Fruit fly (Drosophila melanogaster) whole organism, embryonic: ENCODE data around the gene obst-B.
A peak's percentile ranks its signal among the peaks of the same experiment; 100 is the strongest.

ENCODE experiments used
- B-H1 ChIP-seq: fragments of 200-800 bp; sonication (Bioruptor generic); IDR thresholded peaks from 3 replicates; pipeline ENCODE4 v1.3.6; 2022; ENCODE audit warnings: missing biosample characterization, missing genetic modification characterization
- CG12299 ChIP-seq: fragments of 200-800 bp; sonication (Bioruptor generic); optimal IDR thresholded peaks from 2 replicates; lab custom pipeline; 2018; ENCODE audit warnings: missing biosample characterization, mild to moderate bottlenecking, missing genetic modification characterization
- CG13624 ChIP-seq: fragments of 200-800 bp; sonication (Bioruptor generic); optimal IDR thresholded peaks from 2 replicates; lab custom pipeline; 2016; ENCODE audit warnings: missing biosample characterization, missing genetic modification characterization
- CG13894 ChIP-seq: fragments of 200-800 bp; sonication (Bioruptor generic); optimal IDR thresholded peaks from 3 replicates; lab custom pipeline; 2018; ENCODE audit warnings: missing biosample characterization, mild to moderate bottlenecking, missing genetic modification characterization, moderate library complexity
- CG14965 ChIP-seq: fragments of 200-800 bp; sonication (Bioruptor generic); optimal IDR thresholded peaks from 2 replicates; lab custom pipeline; 2016; ENCODE audit warnings: missing biosample characterization, missing genetic modification characterization, borderline replicate concordance
- CG16863 ChIP-seq: fragments of 200-800 bp; sonication (Bioruptor generic); optimal IDR thresholded peaks from 3 replicates; lab custom pipeline; 2016; ENCODE audit warnings: missing biosample characterization, missing genetic modification characterization
- CG18262 ChIP-seq: fragments of 200-800 bp; optimal IDR thresholded peaks from 3 replicates; lab custom pipeline; 2019; ENCODE audit warnings: missing biosample characterization, mild to moderate bottlenecking, missing genetic modification characterization, moderate library complexity
- CG2712 ChIP-seq: fragments of 200-800 bp; optimal IDR thresholded peaks from 3 replicates; lab custom pipeline; 2019; ENCODE audit warnings: missing biosample characterization, mild to moderate bottlenecking, missing genetic modification characterization, moderate library complexity
- CG2889 ChIP-seq: fragments of 200-800 bp; sonication (Bioruptor generic); IDR thresholded peaks from 3 replicates; pipeline ENCODE4 v1.3.6; 2022; ENCODE audit warnings: missing biosample characterization, missing genetic modification characterization
- CG31365 ChIP-seq: fragments of 200-800 bp; sonication (Bioruptor generic); optimal IDR thresholded peaks from 2 replicates; lab custom pipeline; 2018; ENCODE audit warnings: missing biosample characterization, mild to moderate bottlenecking, missing genetic modification characterization
- CG32772 ChIP-seq: fragments of 200-800 bp; sonication (Bioruptor generic); IDR thresholded peaks from 2 replicates; pipeline ENCODE4 v1.3.6; 2022; ENCODE audit warnings: missing biosample characterization, missing genetic modification characterization
- CG3281 ChIP-seq: fragments of 200-800 bp; sonication (Bioruptor generic); optimal IDR thresholded peaks from 3 replicates; lab custom pipeline; 2017; ENCODE audit warnings: missing biosample characterization, mild to moderate bottlenecking, missing genetic modification characterization
- CG42726 ChIP-seq: fragments of 200-800 bp; sonication (Bioruptor generic); IDR thresholded peaks from 2 replicates; pipeline ENCODE4 v1.3.6; 2022; ENCODE audit warnings: missing biosample characterization, missing genetic modification characterization; ENCODE audit not compliant: partially characterized antibody
- CG4424 ChIP-seq: fragments of 200-800 bp; sonication (Bioruptor generic); optimal IDR thresholded peaks from 3 replicates; lab custom pipeline; 2016; ENCODE audit warnings: missing biosample characterization, missing genetic modification characterization
- CG5245 ChIP-seq: fragments of 200-800 bp; sonication (Bioruptor generic); optimal IDR thresholded peaks from 3 replicates; lab custom pipeline; 2016; ENCODE audit warnings: missing biosample characterization, missing genetic modification characterization
- CG7271 ChIP-seq: fragments of 200-800 bp; sonication (Bioruptor generic); optimal IDR thresholded peaks from 2 replicates; lab custom pipeline; 2018; ENCODE audit warnings: missing biosample characterization, mild to moderate bottlenecking, missing genetic modification characterization, moderate library complexity
- CG7786 ChIP-seq: fragments of 200-800 bp; sonication (Bioruptor generic); optimal IDR thresholded peaks from 2 replicates; lab custom pipeline; 2016; ENCODE audit warnings: missing biosample characterization, missing genetic modification characterization
- CG8290 ChIP-seq, 3 experiments: fragments of 200-800 bp; sonication (Bioruptor generic); optimal IDR thresholded peaks; 2 replicates each; lab custom pipeline; 2016 to 2019; ENCODE audit warnings: missing biosample characterization in 3 of 3, missing genetic modification characterization in 3 of 3, mild to moderate bottlenecking in 2 of 3, moderate library complexity in 1 of 3
- CG8388 ChIP-seq: fragments of 200-800 bp; sonication (Bioruptor generic); optimal IDR thresholded peaks from 2 replicates; lab custom pipeline; 2019; ENCODE audit warnings: missing biosample characterization, mild to moderate bottlenecking, missing genetic modification characterization, moderate library complexity
- CG8944 ChIP-seq: fragments of 200-800 bp; sonication (Bioruptor generic); optimal IDR thresholded peaks from 3 replicates; lab custom pipeline; 2016; ENCODE audit warnings: missing biosample characterization, missing genetic modification characterization
- CG9727 ChIP-seq: fragments of 200-800 bp; sonication (Bioruptor generic); optimal IDR thresholded peaks from 3 replicates; lab custom pipeline; 2017; ENCODE audit warnings: missing biosample characterization, mild to moderate bottlenecking, missing genetic modification characterization
- Dad ChIP-seq: fragments of 200-800 bp; sonication (Bioruptor generic); optimal IDR thresholded peaks from 3 replicates; lab custom pipeline; 2016; ENCODE audit warnings: missing biosample characterization, missing genetic modification characterization
- Doc2 ChIP-seq: fragments of 200-800 bp; sonication (Bioruptor generic); IDR thresholded peaks from 2 replicates; pipeline ENCODE4 v1.3.6; 2022; ENCODE audit warnings: missing biosample characterization, missing genetic modification characterization
- Dref ChIP-seq: fragments of 200-800 bp; sonication (Bioruptor generic); IDR thresholded peaks from 2 replicates; pipeline ENCODE4 v1.3.6; 2022; ENCODE audit warnings: missing biosample characterization, missing genetic modification characterization
- Drgx ChIP-seq: fragments of 200-800 bp; sonication (Bioruptor generic); IDR thresholded peaks from 2 replicates; pipeline ENCODE4 v1.3.6; 2022; ENCODE audit warnings: missing biosample characterization, missing genetic modification characterization
- HmgD ChIP-seq: fragments of 200-800 bp; sonication (Bioruptor generic); optimal IDR thresholded peaks from 3 replicates; lab custom pipeline; 2016; ENCODE audit warnings: missing biosample characterization, missing genetic modification characterization
- Lpt ChIP-seq: fragments of >200 bp; optimal IDR thresholded peaks from 2 replicates; lab custom pipeline; 2018; ENCODE audit warnings: missing biosample characterization, missing genetic modification characterization
- MESR4 ChIP-seq: fragments of 200-800 bp; sonication (Bioruptor generic); optimal IDR thresholded peaks from 2 replicates; lab custom pipeline; 2018; ENCODE audit warnings: missing biosample characterization, mild to moderate bottlenecking, missing genetic modification characterization, moderate library complexity
- Mad ChIP-seq: fragments of 200-800 bp; sonication (Bioruptor generic); optimal IDR thresholded peaks from 2 replicates; lab custom pipeline; 2016; ENCODE audit warnings: missing biosample characterization, missing genetic modification characterization
- NC2α ChIP-seq: fragments of 200-800 bp; sonication (Bioruptor generic); optimal IDR thresholded peaks from 2 replicates; lab custom pipeline; 2016; ENCODE audit warnings: missing biosample characterization, missing genetic modification characterization
- Nf-YC ChIP-seq: fragments of 200-800 bp; optimal IDR thresholded peaks from 3 replicates; lab custom pipeline; 2019; ENCODE audit warnings: missing biosample characterization, mild to moderate bottlenecking, missing genetic modification characterization, moderate library complexity
- PHDP ChIP-seq: fragments of 200-800 bp; sonication (Bioruptor generic); optimal IDR thresholded peaks from 3 replicates; lab custom pipeline; 2018; ENCODE audit warnings: missing biosample characterization, mild to moderate bottlenecking, missing genetic modification characterization, moderate library complexity
- Vsx1 ChIP-seq: fragments of 200-800 bp; sonication (Bioruptor generic); optimal IDR thresholded peaks from 2 replicates; lab custom pipeline; 2017; ENCODE audit warnings: missing biosample characterization, mild to moderate bottlenecking, missing genetic modification characterization, missing genetic modification reagents
- bbx ChIP-seq: fragments of 200-800 bp; sonication (Bioruptor generic); IDR thresholded peaks from 2 replicates; pipeline ENCODE4 v1.3.6; 2022; ENCODE audit warnings: missing biosample characterization, missing genetic modification characterization; ENCODE audit not compliant: partially characterized antibody
- bigmax ChIP-seq: fragments of 200-800 bp; sonication (Bioruptor generic); optimal IDR thresholded peaks from 2 replicates; lab custom pipeline; 2018; ENCODE audit warnings: missing biosample characterization, mild to moderate bottlenecking, missing genetic modification characterization
- btn ChIP-seq: fragments of 200-800 bp; sonication (Bioruptor generic); optimal IDR thresholded peaks from 2 replicates; lab custom pipeline; 2016; ENCODE audit warnings: missing biosample characterization, missing genetic modification characterization
- cad ChIP-seq: fragments of >200 bp; optimal IDR thresholded peaks from 2 replicates; lab custom pipeline; 2017; ENCODE audit warnings: missing biosample characterization, missing genetic modification characterization
- dmrt11E ChIP-seq: fragments of 200-800 bp; sonication (Bioruptor generic); optimal IDR thresholded peaks from 3 replicates; lab custom pipeline; 2018; ENCODE audit warnings: missing biosample characterization, mild to moderate bottlenecking, missing genetic modification characterization, moderate library complexity
- dmrt99B ChIP-seq: fragments of 200-800 bp; sonication (Bioruptor generic); optimal IDR thresholded peaks from 2 replicates; lab custom pipeline; 2018; ENCODE audit warnings: missing biosample characterization, mild to moderate bottlenecking, missing genetic modification characterization, moderate library complexity
- gro ChIP-seq: fragments of 200-800 bp; sonication (Bioruptor generic); optimal IDR thresholded peaks from 2 replicates; lab custom pipeline; 2016; ENCODE audit warnings: missing biosample characterization, missing genetic modification characterization
- hbn ChIP-seq: fragments of 200-800 bp; sonication (Bioruptor generic); IDR thresholded peaks from 2 replicates; pipeline ENCODE4 v1.3.6; 2022; ENCODE audit warnings: missing biosample characterization, missing genetic modification characterization; ENCODE audit not compliant: partially characterized antibody
- lmd ChIP-seq: fragments of 200-800 bp; sonication (Bioruptor generic); IDR thresholded peaks from 2 replicates; pipeline ENCODE4 v1.3.6; 2022; ENCODE audit warnings: missing biosample characterization, missing genetic modification characterization
- lola ChIP-seq, 3 experiments: fragments of >200 bp in 2 of 3; fragments of 200-800 bp in 1 of 3; sonication (Bioruptor generic) in 1 of 3; optimal IDR thresholded peaks; 2 replicates each; lab custom pipeline; 2017 to 2019; ENCODE audit warnings: missing biosample characterization in 3 of 3, missing genetic modification characterization in 3 of 3, mild to moderate bottlenecking in 1 of 3, moderate library complexity in 1 of 3
- nom ChIP-seq: fragments of 200-800 bp; sonication (Bioruptor generic); optimal IDR thresholded peaks from 2 replicates; lab custom pipeline; 2017; ENCODE audit warnings: missing biosample characterization, missing genetic modification characterization, mild to moderate bottlenecking, moderate library complexity, missing genetic modification reagents
- sug ChIP-seq: fragments of 200-800 bp; optimal IDR thresholded peaks from 2 replicates; lab custom pipeline; 2019; ENCODE audit warnings: missing biosample characterization, mild to moderate bottlenecking, missing genetic modification characterization, moderate library complexity
- tgo ChIP-seq: fragments of 200-800 bp; sonication (Bioruptor generic); IDR thresholded peaks from 3 replicates; pipeline ENCODE4 v1.3.6; 2022; ENCODE audit warnings: missing biosample characterization, missing genetic modification characterization
- z ChIP-seq: fragments of 200-800 bp; sonication (Bioruptor generic); IDR thresholded peaks from 3 replicates; pipeline ENCODE4 v1.3.6; 2022; ENCODE audit warnings: missing biosample characterization, missing genetic modification characterization
- zen ChIP-seq: fragments of 200-800 bp; sonication (Bioruptor generic); optimal IDR thresholded peaks from 3 replicates; lab custom pipeline; 2018; ENCODE audit warnings: missing biosample characterization, mild to moderate bottlenecking, missing genetic modification characterization, moderate library complexity

obst-B gene

DNA sequence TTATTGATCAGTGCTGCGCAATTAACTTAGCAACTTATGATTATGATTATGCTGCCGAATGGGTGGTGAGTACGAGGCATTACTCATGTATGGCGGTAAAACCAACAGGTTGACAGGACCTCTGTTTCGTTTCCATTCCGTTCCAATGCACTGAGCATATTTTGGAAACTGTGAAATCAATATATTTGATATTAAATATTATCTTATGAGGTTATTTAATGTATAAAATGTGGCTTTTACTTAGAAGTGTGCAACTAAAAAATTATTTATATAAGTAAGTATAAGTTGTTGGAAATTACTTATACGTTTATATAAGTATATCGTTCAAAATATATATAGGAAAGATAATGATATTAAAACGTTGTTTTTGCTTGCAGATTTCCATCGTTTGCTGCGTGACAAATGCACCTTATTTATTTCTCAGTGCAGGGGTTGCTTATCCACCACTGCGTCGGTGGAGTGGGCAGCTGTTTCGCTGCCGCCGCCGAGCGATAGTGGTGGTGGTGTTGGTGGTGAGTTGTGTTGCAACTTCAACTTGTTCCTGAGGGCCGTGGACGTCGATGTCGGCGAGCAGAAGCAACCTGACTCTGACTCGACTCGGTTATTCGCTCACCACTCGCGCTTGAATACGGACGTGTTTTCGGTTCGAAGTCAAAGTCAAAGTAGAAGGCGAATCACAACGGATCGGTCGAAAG, 48.3 kb upstream of the obst-B start, which contains the start of gene bib (continued):
- 0 out of 2 replicates have a peak, but pooled peaks have one; percentile 33 for TF ChIP-seq Dref
- TF ChIP-seq CG13894 = peak; percentile 18
- no peak for TF ChIP-seq CG14965 (GFP tag; lab: Kevin White, UChicago)
- TF ChIP-seq bigmax (GFP tag; lab: Kevin White, UChicago) = no peak
- TF ChIP-seq CG18262 (tag; lab: Kevin White, UChicago) = peak; percentile 96
- peak; percentile 36; the same call in 1 of the 3 replicates for TF ChIP-seq z (GFP tag; lab: Robert Waterston, UW)
- TF ChIP-seq CG8290 (GFP tag; optimal IDR thresholded peaks at IDR 0.05; lab: Kevin White, UChicago) = peak; percentile 82
- TF ChIP-seq CG8290 (tag; optimal IDR thresholded peaks at IDR 0.05; lab: Kevin White, UChicago) = peak; percentile 22 to 89
- peak; percentile 96 for TF ChIP-seq dmrt11E (tag; lab: Kevin White, UChicago)
- TF ChIP-seq CG2889 (GFP tag; lab: Robert Waterston, UW) = 0 out of 3 replicates have a peak, but pooled peaks have one; percentile 38
- no peak for TF ChIP-seq CG8944 (GFP tag; lab: Kevin White, UChicago)
- peak; percentile 45 for TF ChIP-seq bbx (GFP tag; lab: Robert Waterston, UW)
- TF ChIP-seq Nf-YC = peak; percentile 64
- peak; percentile 4 for TF ChIP-seq CG7786 (GFP tag; lab: Kevin White, UChicago)
- peak; percentile 90 for TF ChIP-seq CG4424 (GFP tag; lab: Kevin White, UChicago)
- TF ChIP-seq Doc2 = no peak
- peak; percentile 8 for TF ChIP-seq MESR4 (GFP tag; lab: Kevin White, UChicago)
- TF ChIP-seq Lpt (GFP tag; lab: Kevin White, UChicago) = no peak
- peak; percentile 95 for TF ChIP-seq CG2712
- TF ChIP-seq Drgx = peak; percentile 72
- no peak for TF ChIP-seq hbn
- peak; percentile 32; the same call in 1 of the 2 replicates for TF ChIP-seq CG42726 (GFP tag; lab: Robert Waterston, UW)
- peak; percentile 96 for TF ChIP-seq CG9727 (GFP tag; lab: Kevin White, UChicago)
- TF ChIP-seq Dad (GFP tag; lab: Kevin White, UChicago) = peak; percentile 34
- no peak for TF ChIP-seq cad (GFP tag; lab: Kevin White, UChicago)
- peak; percentile 77 for TF ChIP-seq CG3281 (GFP tag; lab: Kevin White, UChicago)
- peak; percentile 53 for TF ChIP-seq CG5245 (GFP tag; lab: Kevin White, UChicago)
- peak; percentile 58 for TF ChIP-seq tgo
- TF ChIP-seq CG32772 = peak; percentile 58
- no peak for TF ChIP-seq HmgD
- no peak for TF ChIP-seq btn
- TF ChIP-seq Vsx1 (GFP tag; lab: Kevin White, UChicago) = peak; percentile 73
- TF ChIP-seq lola (GFP tag; optimal IDR thresholded peaks at IDR 0.05; lab: Kevin White, UChicago) = peak in 1 of 3 experiments; percentile 92
- no peak for TF ChIP-seq NC2α (GFP tag; lab: Kevin White, UChicago)
- peak; percentile 35; the same call in 2 of the 3 replicates for TF ChIP-seq B-H1 (GFP tag; lab: Robert Waterston, UW)
- peak; percentile 74 for TF ChIP-seq lmd (GFP tag; lab: Robert Waterston, UW)
- TF ChIP-seq PHDP = peak; percentile 81
- no peak for TF ChIP-seq gro (GFP tag; lab: Kevin White, UChicago)
- TF ChIP-seq CG16863 (GFP tag; lab: Kevin White, UChicago) = no peak
- TF ChIP-seq CG12299 (tag; lab: Kevin White, UChicago) = peak; percentile 62
- no peak for TF ChIP-seq sug (tag; lab: Kevin White, UChicago)
- TF ChIP-seq nom = peak; percentile 81
- no peak for TF ChIP-seq CG13624 (GFP tag; lab: Kevin White, UChicago)
- peak; percentile 87 for TF ChIP-seq zen (tag; lab: Kevin White, UChicago)
- peak; percentile 8 for TF ChIP-seq Mad (GFP tag; lab: Kevin White, UChicago)
- TF ChIP-seq CG7271 (tag; lab: Kevin White, UChicago) = peak; percentile 16
- TF ChIP-seq CG8388 (GFP tag; lab: Kevin White, UChicago) = peak; percentile 87
- TF ChIP-seq dmrt99B = peak; percentile 88
- no peak for TF ChIP-seq CG31365
